Fruit fly (Drosophila melanogaster) whole organism, prepupa: ENCODE measurements around the gene CG17187.

Experiments
- CG10669 ChIP-seq: fragments of 200-800 bp; sonication (Bioruptor generic); optimal IDR thresholded peaks from 3 replicates; lab custom pipeline; 2018; ENCODE audit warnings: missing biosample characterization, mild to moderate bottlenecking, missing genetic modification characterization, moderate library complexity
- CG31627 ChIP-seq: fragments of 200-800 bp; sonication (Bioruptor generic); optimal IDR thresholded peaks from 3 replicates; lab custom pipeline; 2016; ENCODE audit warnings: missing biosample characterization, missing genetic modification characterization
- CG6276 ChIP-seq: fragments of 200-800 bp; sonication (Bioruptor generic); optimal IDR thresholded peaks from 2 replicates; lab custom pipeline; 2017; ENCODE audit warnings: missing biosample characterization, mild to moderate bottlenecking, missing genetic modification characterization
- CG6808 ChIP-seq: fragments of 200-800 bp; sonication (Bioruptor generic); optimal IDR thresholded peaks from 3 replicates; lab custom pipeline; 2017; ENCODE audit warnings: missing biosample characterization, missing genetic modification characterization, mild to moderate bottlenecking, moderate library complexity, missing genetic modification reagents
- Ets21C ChIP-seq: fragments of 200-800 bp; sonication (Bioruptor generic); optimal IDR thresholded peaks from 3 replicates; lab custom pipeline; 2016; ENCODE audit warnings: missing biosample characterization, missing genetic modification characterization
- dsx ChIP-seq: fragments of 200-800 bp; optimal IDR thresholded peaks from 3 replicates; lab custom pipeline; 2019; ENCODE audit warnings: missing biosample characterization, mild to moderate bottlenecking, missing genetic modification characterization, moderate library complexity; ENCODE audit not compliant: poor library complexity, severe bottlenecking
- lz ChIP-seq: fragments of 200-800 bp; sonication (Bioruptor generic); optimal IDR thresholded peaks from 3 replicates; lab custom pipeline; 2016; ENCODE audit warnings: missing biosample characterization, missing genetic modification characterization

dm6 chr3R:11195792-11196191 is 35.9 kb downstream of the CG17187 start, which contains the start of gene CG18577:
- TF ChIP-seq CG6808 (GFP tag; lab: Kevin White, UChicago) (no peak), dsx (GFP tag; lab: Kevin White, UChicago) (no peak), CG6276 (GFP tag; lab: Kevin White, UChicago) (no peak), CG31627 (GFP tag; lab: Kevin White, UChicago) (no peak), CG10669 (GFP tag; lab: Kevin White, UChicago) (no peak), lz (no peak), Ets21C (GFP tag; lab: Kevin White, UChicago) (no peak)
